Fruit fly (Drosophila melanogaster) whole organism, wandering third instar larva: Measurements from ENCODE around the gene Ptpa.

ENCODE experiments used
- CG32264 ChIP-seq: fragments of 200-800 bp; sonication (Bioruptor generic); optimal IDR thresholded peaks from 2 replicates; lab custom pipeline; 2016; ENCODE audit warnings: missing biosample characterization, missing genetic modification characterization
- CrebA ChIP-seq: fragments of 200-800 bp; sonication (Bioruptor generic); optimal IDR thresholded peaks from 2 replicates; lab custom pipeline; 2016; ENCODE audit warnings: missing biosample characterization, mild to moderate bottlenecking, missing genetic modification characterization, borderline replicate concordance
- Sp1 ChIP-seq: fragments of 200-800 bp; sonication (Bioruptor generic); optimal IDR thresholded peaks from 3 replicates; lab custom pipeline; 2019; ENCODE audit warnings: missing biosample characterization, mild to moderate bottlenecking, missing genetic modification characterization, moderate library complexity
- dl ChIP-seq, 2 experiments: fragments of 175-275, 200-275 bp in 1 of 2; fragments of 200-275 bp in 1 of 2; sonication (Bioruptor generic); optimal IDR thresholded peaks; lab custom pipeline; 2018; ENCODE audit warnings: mild to moderate bottlenecking in 2 of 2, missing biosample characterization in 2 of 2, missing genetic modification characterization in 2 of 2, moderate library complexity in 2 of 2; ENCODE audit not compliant: partially characterized antibody in 2 of 2, insufficient read depth in 1 of 2
- dmrt93B ChIP-seq: fragments of 200-800 bp; sonication (Bioruptor generic); optimal IDR thresholded peaks from 2 replicates; lab custom pipeline; 2018; ENCODE audit warnings: missing biosample characterization, mild to moderate bottlenecking, missing genetic modification characterization
- h ChIP-seq: fragments of 200-800 bp; sonication (Bioruptor generic); optimal IDR thresholded peaks from 3 replicates; lab custom pipeline; 2016; ENCODE audit warnings: missing biosample characterization, mild to moderate bottlenecking, missing genetic modification characterization
- psq ChIP-seq: fragments of 200-800 bp; sonication (Bioruptor generic); optimal IDR thresholded peaks from 3 replicates; lab custom pipeline; 2017; ENCODE audit warnings: missing biosample characterization, mild to moderate bottlenecking, missing genetic modification characterization, moderate library complexity

DNA sequence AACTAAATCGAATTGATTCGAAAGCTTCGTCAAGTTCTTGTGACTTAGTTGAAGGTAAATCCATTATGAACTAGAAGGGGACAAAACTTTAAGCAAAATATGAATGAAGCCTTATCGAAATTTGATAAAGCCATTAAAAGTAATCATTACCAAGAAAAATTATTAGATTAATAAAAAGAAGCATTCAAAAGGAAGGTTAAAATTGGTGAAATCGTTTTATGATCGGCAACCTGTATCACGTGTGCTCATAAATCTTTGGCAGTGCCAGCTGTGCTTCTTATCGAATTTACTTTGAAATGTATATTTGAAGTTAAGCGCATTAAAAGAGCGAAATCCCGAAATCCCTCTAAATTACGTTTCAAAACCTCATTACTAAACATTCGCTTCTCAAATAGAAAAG lies 15.0 kb upstream of the Ptpa start:
- TF ChIP-seq h (GFP tag; lab: Kevin White, UChicago) (no peak), psq (no peak), dl (GFP tag; optimal IDR thresholded peaks at IDR 0.05; lab: Kevin White, UChicago; ENCODE audit: insufficient read depth in 1 of 2, partially characterized antibody in 2 of 2) (no peak), Sp1 (GFP tag; lab: Kevin White, UChicago) (no peak), dmrt93B (GFP tag; lab: Kevin White, UChicago) (no peak), CG32264 (GFP tag; lab: Kevin White, UChicago) (no peak), CrebA (no peak)
